Fruit fly (Drosophila melanogaster): ENCODE results near the gene Sfp36F.

Gene Sfp36F

DNA sequence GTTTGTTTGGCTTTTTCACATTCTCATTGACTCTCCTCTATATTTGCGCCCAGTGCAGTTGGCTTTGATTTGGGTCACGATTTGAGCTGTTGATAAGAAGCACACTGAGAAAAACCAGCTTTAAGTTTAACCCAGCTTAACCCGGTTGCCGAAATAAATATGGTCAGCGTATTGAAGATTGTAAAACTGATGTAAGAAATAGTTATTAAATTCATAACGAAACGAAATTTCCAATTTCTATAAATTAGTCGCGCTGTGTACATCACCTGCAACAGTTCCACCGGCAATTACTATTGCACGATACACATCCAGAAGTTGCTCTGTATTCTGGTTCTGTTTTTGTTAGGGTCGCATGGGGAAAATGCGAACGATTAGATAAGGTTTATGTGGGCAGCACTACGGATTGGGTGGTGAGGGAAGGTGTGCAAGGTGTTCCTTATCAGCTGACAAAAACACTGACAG is 32.8 kb downstream of the Sfp36F start (continued):
- TF ChIP-seq CG2678 (tag; optimal IDR thresholded peaks at IDR 0.05) (peak; percentile 89), CG6254 (GFP tag; optimal IDR thresholded peaks at IDR 0.05) (peak; percentile 74), CG12942 (GFP tag; optimal IDR thresholded peaks at IDR 0.05) (peak; percentile 75), CG2129 (GFP tag; IDR thresholded peaks at IDR 0.05; ENCODE audit: partially characterized antibody) (no peak), gem (tag; optimal IDR thresholded peaks at IDR 0.05) (peak; percentile 92), CG34376 (GFP tag; optimal IDR thresholded peaks at IDR 0.05) (no peak), ems (GFP tag; optimal IDR thresholded peaks at IDR 0.05) (peak; percentile 79), CG1647 (GFP tag; optimal IDR thresholded peaks at IDR 0.05) (peak; percentile 71), prd (optimal IDR thresholded peaks at IDR 0.05) (no peak), prd (GFP tag; IDR thresholded peaks at IDR 0.05) (peak; percentile 87), az2 (GFP tag; optimal IDR thresholded peaks at IDR 0.05) (peak; percentile 86), GATAe (GFP tag; conservative IDR thresholded peaks at IDR 0.05) (peak; percentile 91), CG34422 (GFP tag; IDR thresholded peaks at IDR 0.05) (peak; percentile 91), CG18764 (GFP tag; optimal IDR thresholded peaks at IDR 0.05) (peak; percentile 68), kay (GFP tag; optimal IDR thresholded peaks at IDR 0.05) (peak; percentile 64), fd3F (GFP tag; optimal IDR thresholded peaks at IDR 0.05) (peak; percentile 70), bigmax (GFP tag; optimal IDR thresholded peaks at IDR 0.05) (no peak), CG3281 (GFP tag; optimal IDR thresholded peaks at IDR 0.05) (peak; percentile 61), ind (GFP tag; optimal IDR thresholded peaks at IDR 0.05) (peak; percentile 88), CG12219 (GFP tag; optimal IDR thresholded peaks at IDR 0.05) (peak; percentile 85), CG14667 (GFP tag; IDR thresholded peaks at IDR 0.05) (no peak; the same call in 1 of the 2 replicates), fu2 (GFP tag; optimal IDR thresholded peaks at IDR 0.05) (peak; percentile 43), CG2202 (tag; optimal IDR thresholded peaks at IDR 0.05) (peak; percentile 71), B-H2 (GFP tag; optimal IDR thresholded peaks at IDR 0.05) (no peak), Nf-YC (tag; optimal IDR thresholded peaks at IDR 0.05) (peak; percentile 43), Hr51 (GFP tag; optimal IDR thresholded peaks at IDR 0.05) (peak; percentile 50 to 87), gt (GFP tag; IDR thresholded peaks at IDR 0.05) (peak; percentile 57), tio (GFP tag; optimal IDR thresholded peaks at IDR 0.05) (peak; percentile 74), unpg (GFP tag; optimal IDR thresholded peaks at IDR 0.05) (peak; percentile 86), knrl (GFP tag; IDR thresholded peaks at IDR 0.05; ENCODE audit: partially characterized antibody) (no peak), sqz (GFP tag; optimal IDR thresholded peaks at IDR 0.05) (peak; percentile 70), dimm (GFP tag; IDR thresholded peaks at IDR 0.05) (peak; percentile 59; the same call in 1 of the 2 replicates), Antp (GFP tag; optimal IDR thresholded peaks at IDR 0.05) (peak; percentile 85), CG14710 (tag; optimal IDR thresholded peaks at IDR 0.05) (peak; percentile 83), zf30C (GFP tag; optimal IDR thresholded peaks at IDR 0.05) (peak; percentile 77), eyg (GFP tag; optimal IDR thresholded peaks at IDR 0.05) (peak; percentile 44), usp (GFP tag; optimal IDR thresholded peaks at IDR 0.05) (no peak), hth (optimal IDR thresholded peaks at IDR 0.05) (no peak), Optix (GFP tag; IDR thresholded peaks at IDR 0.05) (peak; percentile 79), mld (GFP tag; IDR thresholded peaks at IDR 0.05; ENCODE audit: partially characterized antibody) (no peak), tx (GFP tag; optimal IDR thresholded peaks at IDR 0.05) (peak; percentile 72), CkIIα-i1 (GFP tag; IDR thresholded peaks at IDR 0.05) (peak; percentile 59; the same call in 1 of the 2 replicates), ara (GFP tag; IDR thresholded peaks at IDR 0.05) (peak; percentile 87), Camta (GFP tag; optimal IDR thresholded peaks at IDR 0.05) (peak; percentile 86), CG30403 (GFP tag; optimal IDR thresholded peaks at IDR 0.05) (peak; percentile 88), Myb (GFP tag; optimal IDR thresholded peaks at IDR 0.05) (peak; percentile 57), CG9727 (GFP tag; optimal IDR thresholded peaks at IDR 0.05) (peak; percentile 72), grn (GFP tag; optimal IDR thresholded peaks at IDR 0.05) (peak; percentile 98), CG10462 (GFP tag; optimal IDR thresholded peaks at IDR 0.05) (peak; percentile 50), Hey (tag; optimal IDR thresholded peaks at IDR 0.05) (no peak), da (GFP tag; optimal IDR thresholded peaks at IDR 0.05) (peak; percentile 59)
